Worm (Caenorhabditis elegans) whole organism, young adult: ENCODE data around the gene C49H3.6.

Experiments used
- efl-1 ChIP-seq: fragments of 150-350 bp; optimal IDR thresholded peaks from 2 replicates; lab custom pipeline; 2014; ENCODE audit warnings: missing biosample characterization, missing genetic modification reagents, missing genetic modification characterization

The C49H3.6 gene

DNA sequence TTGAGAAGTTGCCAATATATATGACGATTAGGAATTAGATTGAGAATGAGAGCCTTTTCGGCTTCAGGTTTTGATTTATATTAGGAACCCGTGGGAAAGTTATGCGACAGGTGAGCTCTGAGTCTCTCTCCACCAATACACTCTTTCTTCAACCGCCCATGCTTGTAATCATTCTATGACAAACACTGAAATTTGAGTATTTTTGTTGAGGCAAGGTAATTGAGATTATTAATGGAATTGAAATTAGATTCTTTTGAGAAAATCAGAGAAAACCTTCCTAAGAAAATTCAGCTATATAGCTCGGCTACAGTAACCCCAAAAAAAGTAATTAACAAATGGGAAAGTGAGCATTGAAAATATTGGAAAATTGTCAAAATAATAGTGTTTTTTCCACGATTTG is 52.3 kb downstream of the C49H3.6 start, which contains the start of gene ceh-19 (continued):
- TF ChIP-seq efl-1 (GFP tag; lab: Kevin White, UChicago) = no peak
- TF ChIP-seq, all 124 proteins: peak for 0
